Worm (Caenorhabditis elegans): ENCODE measurements around the gene DH11.2.

DNA sequence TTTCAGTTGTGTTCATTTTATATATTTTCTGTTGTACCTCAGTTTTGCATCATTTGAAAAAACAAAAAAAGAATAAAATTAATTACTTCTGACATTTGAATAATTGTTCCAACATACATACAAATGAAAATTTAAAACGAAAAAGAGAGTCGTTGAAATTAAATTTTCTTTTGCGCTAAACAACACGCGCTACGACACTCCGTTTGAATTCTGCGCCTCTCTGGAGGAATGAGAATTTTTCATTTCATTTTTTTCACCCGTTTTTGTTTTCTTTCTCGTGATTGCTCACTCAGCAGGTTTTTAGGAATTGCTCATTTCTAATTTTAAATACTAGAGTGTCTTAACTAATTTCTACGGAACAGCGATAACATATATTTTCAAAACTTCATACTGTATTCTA is 29.0 kb downstream of the DH11.2 start:
- TF ChIP-seq aly-2 (tag; optimal IDR thresholded peaks at IDR 0.05) (no peak), ces-1 (GFP tag; optimal IDR thresholded peaks at IDR 0.05) (no peak), zag-1 (tag; optimal IDR thresholded peaks at IDR 0.05) (no peak), egl-27 (tag; optimal IDR thresholded peaks at IDR 0.05) (no peak), nhr-237 (tag; optimal IDR thresholded peaks at IDR 0.05) (no peak), Y105C5A.15 (GFP tag; IDR thresholded peaks at IDR 0.05) (no peak), nhr-76 (tag; optimal IDR thresholded peaks at IDR 0.05) (no peak), lin-38 (GFP tag; IDR thresholded peaks at IDR 0.05) (peak; percentile 57), nhr-28 (tag; optimal IDR thresholded peaks at IDR 0.05) (no peak), ama-1 (optimal IDR thresholded peaks at IDR 0.05) (no peak), lsy-2 (tag; optimal IDR thresholded peaks at IDR 0.05) (peak in 1 of 2 experiments; percentile 74), jun-1 (tag; optimal IDR thresholded peaks at IDR 0.05) (no peak), mdl-1 (tag; optimal IDR thresholded peaks at IDR 0.05) (no peak), gei-8 (GFP tag; optimal IDR thresholded peaks at IDR 0.05) (no peak)
